Fruit fly (Drosophila melanogaster): Measurements from ENCODE around the gene Nubp2.

DNA sequence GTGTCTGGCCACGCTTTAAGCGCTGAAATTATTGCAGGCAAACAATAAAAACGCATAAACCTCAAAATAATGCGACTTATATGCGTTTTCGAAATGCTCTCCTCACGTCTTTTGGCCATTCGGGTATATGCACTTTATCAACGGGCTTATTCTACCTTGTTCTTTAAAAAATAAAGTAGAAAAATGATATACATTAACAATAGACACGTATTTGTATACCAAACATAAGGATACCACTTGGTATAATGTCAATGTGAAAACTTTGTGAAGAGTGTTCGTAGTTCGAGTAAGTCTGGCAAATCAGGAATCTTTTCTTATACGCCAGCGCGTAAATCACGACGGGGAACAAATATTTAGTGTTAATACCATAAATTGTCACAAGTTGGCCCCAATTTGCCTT is 30.0 kb downstream of the Nubp2 start:
- TF ChIP-seq maf-S (GFP tag; optimal IDR thresholded peaks at IDR 0.05) (no peak), wor (GFP tag; IDR thresholded peaks at IDR 0.05) (no peak), nau (GFP tag; optimal IDR thresholded peaks at IDR 0.05) (no peak), psq (GFP tag; optimal IDR thresholded peaks at IDR 0.05) (no peak), scrt (GFP tag; optimal IDR thresholded peaks at IDR 0.05) (no peak), Dip2 (GFP tag; IDR thresholded peaks at IDR 0.05) (no peak), bsh (GFP tag; optimal IDR thresholded peaks at IDR 0.05) (peak in 1 of 2 experiments; percentile 41), CG7372 (GFP tag; IDR thresholded peaks at IDR 0.05) (no peak), CG10979 (tag; optimal IDR thresholded peaks at IDR 0.05) (peak; percentile 4), CG30020 (tag; optimal IDR thresholded peaks at IDR 0.05) (no peak), CG11398 (GFP tag; optimal IDR thresholded peaks at IDR 0.05) (no peak), Usf (GFP tag; optimal IDR thresholded peaks at IDR 0.05) (no peak), CG1832 (GFP tag; optimal IDR thresholded peaks at IDR 0.05) (no peak), CG9215 (GFP tag; IDR thresholded peaks at IDR 0.05) (no peak)

Measured in whole organism, embryonic.